Fruit fly (Drosophila melanogaster): ENCODE data around the gene CG4884.

Gene CG4884

dm6 chr3R:27919385-27919789 is 39.7 kb downstream of the CG4884 start, which contains the start of gene Boh1 (continued):
- peak; percentile 70 for TF ChIP-seq CG17829 (tag; optimal IDR thresholded peaks at IDR 0.05)
- no peak for TF ChIP-seq CHES-1-like (GFP tag; optimal IDR thresholded peaks at IDR 0.05)
- TF ChIP-seq tio (GFP tag; optimal IDR thresholded peaks at IDR 0.05): no peak
- TF ChIP-seq Elba2 (GFP tag; optimal IDR thresholded peaks at IDR 0.05): no peak
- no peak for TF ChIP-seq CG8944 (GFP tag; optimal IDR thresholded peaks at IDR 0.05)
- TF ChIP-seq Sox100B (GFP tag; optimal IDR thresholded peaks at IDR 0.05): peak; percentile 63
- no peak for TF ChIP-seq HHEX (GFP tag; optimal IDR thresholded peaks at IDR 0.05)
- no peak for TF ChIP-seq jumu (GFP tag; optimal IDR thresholded peaks at IDR 0.05)
- TF ChIP-seq slp2 (GFP tag; optimal IDR thresholded peaks at IDR 0.05): no peak
- no peak for TF ChIP-seq C15 (GFP tag; IDR thresholded peaks at IDR 0.05)
- TF ChIP-seq Bteb2 (GFP tag; optimal IDR thresholded peaks at IDR 0.05): no peak
- no peak for TF ChIP-seq CG7987 (GFP tag; optimal IDR thresholded peaks at IDR 0.05)
- TF ChIP-seq sens (GFP tag): peak; percentile 68
- TF ChIP-seq Fer3 (tag; optimal IDR thresholded peaks at IDR 0.05): peak; percentile 17
- peak; percentile 21 for TF ChIP-seq YL-1 (GFP tag; optimal IDR thresholded peaks at IDR 0.05)
- no peak for TF ChIP-seq pros (GFP tag; optimal IDR thresholded peaks at IDR 0.05)

DNA sequence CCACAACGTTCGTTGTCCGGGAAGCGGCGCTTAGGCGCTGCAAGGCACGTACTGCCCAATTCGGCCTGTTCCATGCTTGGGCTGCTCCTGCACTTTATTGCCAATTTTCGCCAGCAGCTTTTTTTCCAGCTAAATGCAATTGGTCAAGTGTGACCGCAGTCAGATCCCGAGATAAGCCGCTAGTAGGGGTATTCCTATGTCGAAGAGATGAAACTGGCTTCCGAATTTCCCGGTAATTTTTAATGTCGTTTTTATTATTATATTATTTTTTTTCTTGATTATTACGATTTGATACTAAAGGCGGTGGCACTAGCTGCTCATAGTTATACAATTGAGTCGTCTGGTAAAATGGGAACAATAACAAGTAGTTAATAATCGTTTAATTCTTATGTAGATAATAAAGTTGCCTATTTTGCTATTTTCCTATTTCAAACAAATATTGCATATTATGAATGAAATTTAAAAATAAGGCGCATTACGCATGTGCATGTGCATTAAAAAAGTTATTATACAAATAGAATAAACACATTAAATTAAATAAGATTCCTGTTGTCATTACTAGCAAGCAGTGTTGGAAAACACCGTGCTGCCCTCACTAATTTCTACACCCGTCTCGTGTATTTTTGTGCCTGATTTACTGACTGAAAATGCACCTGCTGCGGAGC is 42.6 kb downstream of the CG4884 start, which contains the start of the genes CG5003 and mRpS22:
TSS of gene CG5003 (minus strand) at position 162 of the 665 bp plus-strand sequence.
TSS of gene mRpS22 (plus strand) at position 554 of the 665 bp plus-strand sequence.
- peak; percentile 17 for TF ChIP-seq CG3407 (GFP tag; optimal IDR thresholded peaks at IDR 0.05)
- no peak for TF ChIP-seq CG12299 (tag; optimal IDR thresholded peaks at IDR 0.05)
- TF ChIP-seq CG17385 (GFP tag; optimal IDR thresholded peaks at IDR 0.05): peak; percentile 55
- peak; percentile 56 for TF ChIP-seq Hmr (GFP tag; optimal IDR thresholded peaks at IDR 0.05)
- peak; percentile 75 for TF ChIP-seq CG13775 (GFP tag; optimal IDR thresholded peaks at IDR 0.05)
- peak in 1 of 2 experiments; percentile 26 for TF ChIP-seq bsh (GFP tag; optimal IDR thresholded peaks at IDR 0.05)
- TF ChIP-seq sens (GFP tag): peak; percentile 83
- peak; percentile 48 for TF ChIP-seq CG15601 (tag; optimal IDR thresholded peaks at IDR 0.05)
- 0 out of 3 replicates have a peak, but pooled peaks have one; percentile 28 for TF ChIP-seq vnd (GFP tag; IDR thresholded peaks at IDR 0.05; ENCODE audit: partially characterized antibody)
- peak; percentile 50 for TF ChIP-seq Dek (tag; optimal IDR thresholded peaks at IDR 0.05)
- peak; percentile 77 for TF ChIP-seq Meics (GFP tag; optimal IDR thresholded peaks at IDR 0.05)
- TF ChIP-seq D19B (GFP tag; optimal IDR thresholded peaks at IDR 0.05): peak; percentile 45
- peak; percentile 33 for TF ChIP-seq CG10654 (GFP tag; optimal IDR thresholded peaks at IDR 0.05)
- no peak for TF ChIP-seq CG1603 (tag; optimal IDR thresholded peaks at IDR 0.05)
- no peak for TF ChIP-seq Drgx (GFP tag; IDR thresholded peaks at IDR 0.05)
- no peak for TF ChIP-seq so (GFP tag; IDR thresholded peaks at IDR 0.05)
- no peak for TF ChIP-seq CG15011 (GFP tag; optimal IDR thresholded peaks at IDR 0.05)
- TF ChIP-seq br (optimal IDR thresholded peaks at IDR 0.05): no peak
- TF ChIP-seq CG15479 (GFP tag; optimal IDR thresholded peaks at IDR 0.05): no peak
- no peak for TF ChIP-seq da (GFP tag; optimal IDR thresholded peaks at IDR 0.05)
- no peak for TF ChIP-seq ken (GFP tag; IDR thresholded peaks at IDR 0.05)
- no peak for TF ChIP-seq sens-2 (GFP tag; IDR thresholded peaks at IDR 0.05)
- TF ChIP-seq CG10147 (GFP tag; optimal IDR thresholded peaks at IDR 0.05): peak; percentile 27
- TF ChIP-seq CG32532 (GFP tag; IDR thresholded peaks at IDR 0.05): peak; percentile 52
- 0 out of 2 replicates have a peak, but pooled peaks have one; percentile 11 for TF ChIP-seq ranshi (GFP tag; IDR thresholded peaks at IDR 0.05)
- TF ChIP-seq CG2199 (GFP tag; IDR thresholded peaks at IDR 0.05): no peak
- no peak for TF ChIP-seq hbn (GFP tag; IDR thresholded peaks at IDR 0.05; ENCODE audit: partially characterized antibody)
- peak; percentile 16 for TF ChIP-seq pho (GFP tag; optimal IDR thresholded peaks at IDR 0.05)
- TF ChIP-seq B-H1 (GFP tag; IDR thresholded peaks at IDR 0.05): no peak
- TF ChIP-seq CG4424 (GFP tag; optimal IDR thresholded peaks at IDR 0.05): peak; percentile 69
- peak; percentile 28 for TF ChIP-seq CG9876 (GFP tag; optimal IDR thresholded peaks at IDR 0.05)
- no peak for TF ChIP-seq Dref (GFP tag; IDR thresholded peaks at IDR 0.05)
- TF ChIP-seq CG31224 (GFP tag; IDR thresholded peaks at IDR 0.05): no peak; the same call in 1 of the 2 replicates
- no peak for TF ChIP-seq toy (GFP tag; IDR thresholded peaks at IDR 0.05)
- TF ChIP-seq Camta (GFP tag; optimal IDR thresholded peaks at IDR 0.05): no peak
